Worm (Caenorhabditis elegans): ENCODE data around the gene F01D5.5.

The F01D5.5 gene

DNA sequence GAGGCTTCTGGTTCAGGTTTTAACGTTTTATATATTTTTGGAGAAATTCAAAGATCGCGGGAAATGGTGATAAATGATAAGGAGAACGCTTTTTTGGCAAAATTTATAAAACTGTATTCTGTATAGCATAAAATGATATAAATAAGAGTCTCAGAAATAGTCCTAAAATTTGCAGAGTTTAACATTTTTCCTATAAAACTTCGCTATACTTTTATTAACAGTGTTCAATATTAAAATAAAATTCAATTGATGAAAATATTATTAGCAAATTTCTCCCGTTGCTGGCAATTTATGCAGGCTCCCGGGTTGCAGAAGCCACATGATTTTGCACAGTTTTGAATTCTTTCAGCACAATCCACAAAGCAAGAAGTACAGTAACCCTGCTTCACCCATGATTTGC lies 3.1 kb downstream of the F01D5.5 start, which contains the start of gene F01D5.2:
F01D5.2 (minus strand) TSS at position 101 of the 400 bp plus-strand sequence.
- TF ChIP-seq mdl-1 (tag; optimal IDR thresholded peaks at IDR 0.05), result no peak
- no peak for TF ChIP-seq nhr-6 (tag; optimal IDR thresholded peaks at IDR 0.05)
- TF ChIP-seq vab-7 (GFP tag; IDR thresholded peaks at IDR 0.05), result no peak
- TF ChIP-seq ZK337.2 (GFP tag; IDR thresholded peaks at IDR 0.05), result no peak
- TF ChIP-seq lin-13 (GFP tag; optimal IDR thresholded peaks at IDR 0.05), result no peak
- no peak for TF ChIP-seq ZK546.5 (tag; optimal IDR thresholded peaks at IDR 0.05)
- TF ChIP-seq ces-1 (GFP tag; optimal IDR thresholded peaks at IDR 0.05), result no peak
- TF ChIP-seq nhr-48 (tag; optimal IDR thresholded peaks at IDR 0.05), result no peak
- TF ChIP-seq zip-11 (GFP tag; IDR thresholded peaks at IDR 0.05), result no peak
- no peak for TF ChIP-seq R02D3.7 (tag; optimal IDR thresholded peaks at IDR 0.05)
- TF ChIP-seq ceh-20 (GFP tag; IDR thresholded peaks at IDR 0.05), result no peak
- TF ChIP-seq T26A8.4 (GFP tag; IDR thresholded peaks at IDR 0.05), result no peak
- TF ChIP-seq mxl-3 (GFP tag; optimal IDR thresholded peaks at IDR 0.05), result no peak
- no peak for TF ChIP-seq ceh-82 (tag; optimal IDR thresholded peaks at IDR 0.05)
- TF ChIP-seq rbr-2 (tag; optimal IDR thresholded peaks at IDR 0.05), result no peak

- no peak for TF ChIP-seq daf-16 (GFP tag; optimal IDR thresholded peaks at IDR 0.05)
- peak; percentile 31 for TF ChIP-seq daf-16 (tag; optimal IDR thresholded peaks at IDR 0.05)
- TF ChIP-seq T26A8.4 (GFP tag; IDR thresholded peaks at IDR 0.05), result no peak
- no peak for TF ChIP-seq aha-1 (tag)
- TF ChIP-seq unc-130 (GFP tag; optimal IDR thresholded peaks at IDR 0.05), result no peak
- no peak for TF ChIP-seq F26F4.8 (GFP tag; conservative IDR thresholded peaks at IDR 0.05)
- TF ChIP-seq pqm-1 (tag; optimal IDR thresholded peaks at IDR 0.05), result peak; percentile 52
- TF ChIP-seq snpc-1.2 (GFP tag; IDR thresholded peaks at IDR 0.05), result no peak
- TF ChIP-seq nhr-28 (tag; optimal IDR thresholded peaks at IDR 0.05), result peak; percentile 1
- TF ChIP-seq dve-1 (tag; optimal IDR thresholded peaks at IDR 0.05; ENCODE audit: insufficient read depth), result peak; percentile 16
- TF ChIP-seq unc-62 (GFP tag; optimal IDR thresholded peaks at IDR 0.05 in 1 of 2), result peak in 1 of 2 experiments; percentile 48
- TF ChIP-seq unc-62 (tag; optimal IDR thresholded peaks at IDR 0.05), result no peak
Observed at ce11 chrII:13997989-13998388, 4.1 kb downstream of the F01D5.5 start.

DNA sequence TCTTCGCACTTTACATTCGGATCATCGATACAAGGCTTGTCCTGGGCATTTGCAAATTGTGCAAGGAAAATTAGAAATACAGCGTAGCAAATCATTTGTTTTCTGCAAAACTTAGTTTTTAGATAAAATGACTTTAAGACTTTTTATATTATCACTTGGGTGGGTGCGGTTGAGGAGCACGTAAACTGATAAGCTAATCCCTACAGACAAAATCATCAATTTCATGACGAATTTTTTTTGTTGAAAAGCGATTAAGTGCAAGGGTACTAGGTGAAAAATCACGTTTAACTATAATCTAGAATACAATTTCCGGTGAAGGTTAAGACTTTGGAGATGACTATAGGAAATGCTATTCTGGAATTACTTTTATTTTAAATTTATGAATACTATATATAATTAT lies 4.6 kb downstream of the F01D5.5 start, which contains the start of gene F01D5.1:
F01D5.1 (minus strand) TSS at position 105 of the 400 bp plus-strand sequence.
- TF ChIP-seq dmd-6 (GFP tag; IDR thresholded peaks at IDR 0.05), result peak; percentile 49; the same call in 1 of the 2 replicates
- TF ChIP-seq pqm-1 (tag; optimal IDR thresholded peaks at IDR 0.05), result peak; percentile 33
- no peak; the same call in 1 of the 2 replicates for TF ChIP-seq tra-1 (GFP tag; IDR thresholded peaks at IDR 0.05)
- TF ChIP-seq lin-1 (GFP tag; IDR thresholded peaks at IDR 0.05), result 0 out of 2 replicates have a peak, but pooled peaks have one; percentile 32
- no peak for TF ChIP-seq mep-1 (tag; optimal IDR thresholded peaks at IDR 0.05)
- no peak for TF ChIP-seq nhr-41 (GFP tag; IDR thresholded peaks at IDR 0.05)
- TF ChIP-seq hif-1 (tag; optimal IDR thresholded peaks at IDR 0.05), result no peak
- TF ChIP-seq lin-39 (tag; optimal IDR thresholded peaks at IDR 0.05), result no peak
- TF ChIP-seq rbr-2 (tag; optimal IDR thresholded peaks at IDR 0.05), result no peak
- TF ChIP-seq dpl-1 (GFP tag; optimal IDR thresholded peaks at IDR 0.05), result no peak
- no peak for TF ChIP-seq F26F4.8 (GFP tag; conservative IDR thresholded peaks at IDR 0.05)
- TF ChIP-seq nhr-102 (tag; optimal IDR thresholded peaks at IDR 0.05), result no peak
- no peak for TF ChIP-seq zfp-3 (GFP tag; conservative IDR thresholded peaks at IDR 0.05)
- no peak for TF ChIP-seq nhr-6 (tag; optimal IDR thresholded peaks at IDR 0.05)
- TF ChIP-seq lsy-2 (tag; optimal IDR thresholded peaks at IDR 0.05), result no peak
- TF ChIP-seq F10B5.3 (tag; optimal IDR thresholded peaks at IDR 0.05), result no peak
- no peak for TF ChIP-seq gei-8 (GFP tag; optimal IDR thresholded peaks at IDR 0.05)
- no peak for TF ChIP-seq lin-38 (GFP tag; IDR thresholded peaks at IDR 0.05)
- no peak for TF ChIP-seq jun-1 (tag; optimal IDR thresholded peaks at IDR 0.05)
- TF ChIP-seq lir-3 (tag; optimal IDR thresholded peaks at IDR 0.05), result no peak
